Worm (Caenorhabditis elegans) whole organism, L4 larva: ENCODE results near the gene hst-3.2.

Experiments
- F37D6.2 ChIP-seq: sonication (generic microtip); optimal IDR thresholded peaks from 2 replicates; lab custom pipeline; 2016; ENCODE audit warnings: mild to moderate bottlenecking, missing genetic modification characterization, missing compliant biosample characterization
- F49E8.2 ChIP-seq: sonication (generic microtip); optimal IDR thresholded peaks from 2 replicates; lab custom pipeline; 2016; ENCODE audit warnings: missing compliant biosample characterization, mild to moderate bottlenecking, missing genetic modification characterization, borderline replicate concordance
- T26A8.4 ChIP-seq: fragments of 200-800 bp; sonication (Bioruptor generic); IDR thresholded peaks from 2 replicates; pipeline ENCODE4 v1.3.6; 2022; ENCODE audit warnings: missing genetic modification characterization, missing compliant biosample characterization
- Y48G9A.11 ChIP-seq: fragments of 200-800 bp; sonication (Bioruptor generic); IDR thresholded peaks from 2 replicates; pipeline ENCODE4 v1.3.6; 2022; ENCODE audit warnings: missing genetic modification reagents, missing genetic modification characterization, missing compliant biosample characterization
- aha-1 ChIP-seq: fragments of 150-350 bp; peaks from one replicate; lab custom pipeline; 2014; ENCODE audit warnings: missing biosample characterization, missing genetic modification characterization
- attf-4 ChIP-seq: sonication (generic microtip); optimal IDR thresholded peaks from 3 replicates; lab custom pipeline; 2017; ENCODE audit warnings: missing biosample characterization, missing genetic modification characterization
- ceh-32 ChIP-seq: sonication (generic microtip); optimal IDR thresholded peaks from 2 replicates; lab custom pipeline; 2016; ENCODE audit warnings: mild to moderate bottlenecking, missing genetic modification characterization, missing compliant biosample characterization; ENCODE audit not compliant: poor library complexity
- ces-1 ChIP-seq: fragments of 150-350 bp; sonication (generic microtip); optimal IDR thresholded peaks from 4 replicates; lab custom pipeline; 2014; ENCODE audit warnings: missing biosample characterization, missing genetic modification reagents, missing genetic modification characterization
- ctbp-1 ChIP-seq: fragments of 200-800 bp; sonication (Bioruptor generic); IDR thresholded peaks from 2 replicates; pipeline ENCODE4 v1.3.6; 2022; ENCODE audit warnings: missing genetic modification reagents, missing genetic modification characterization, missing compliant biosample characterization
- daf-8 ChIP-seq: fragments of 200-800 bp; sonication (Bioruptor generic); IDR thresholded peaks from 2 replicates; pipeline ENCODE4 v1.3.6; 2022; ENCODE audit warnings: missing genetic modification characterization, missing compliant biosample characterization
- dmd-6 ChIP-seq: fragments of 200-800 bp; sonication (Bioruptor generic); IDR thresholded peaks from 2 replicates; pipeline ENCODE4 v1.3.6; 2022; ENCODE audit warnings: missing genetic modification reagents, missing genetic modification characterization, missing compliant biosample characterization
- dmd-9 ChIP-seq: fragments of 200-800 bp; sonication (Bioruptor generic); IDR thresholded peaks from 2 replicates; pipeline ENCODE4 v1.3.6; 2022; ENCODE audit warnings: missing genetic modification reagents, missing genetic modification characterization, missing compliant biosample characterization
- duxl-1 ChIP-seq: sonication (generic microtip); optimal IDR thresholded peaks from 2 replicates; lab custom pipeline; 2016; ENCODE audit warnings: mild to moderate bottlenecking, missing genetic modification characterization, moderate library complexity, missing compliant biosample characterization; ENCODE audit not compliant: poor library complexity
- dve-1 ChIP-seq: sonication (generic microtip); optimal IDR thresholded peaks from 2 replicates; lab custom pipeline; 2017; ENCODE audit warnings: antibody characterized with exemption, mild to moderate bottlenecking, missing genetic modification characterization, missing compliant biosample characterization; ENCODE audit not compliant: insufficient read depth
- gei-8 ChIP-seq: fragments of 200-800 bp; sonication (Bioruptor generic); optimal IDR thresholded peaks from 2 replicates; lab custom pipeline; 2018; ENCODE audit warnings: mild to moderate bottlenecking, missing genetic modification characterization, missing compliant biosample characterization
- hif-1 ChIP-seq, 2 experiments: sonication (generic microtip); optimal IDR thresholded peaks; 2 replicates each; lab custom pipeline; 2016 to 2017; ENCODE audit warnings: missing compliant biosample characterization in 2 of 2, missing genetic modification characterization in 2 of 2, missing genetic modification reagents in 2 of 2, missing genotype in 2 of 2, mild to moderate bottlenecking in 1 of 2
- hlh-11 ChIP-seq: fragments of 200-800 bp; sonication (Bioruptor generic); optimal IDR thresholded peaks from 2 replicates; lab custom pipeline; 2018; ENCODE audit warnings: mild to moderate bottlenecking, missing genetic modification characterization, missing compliant biosample characterization
- hlh-30 ChIP-seq: sonication (generic microtip); optimal IDR thresholded peaks from 2 replicates; lab custom pipeline; 2017; ENCODE audit warnings: antibody characterized with exemption, mild to moderate bottlenecking, missing genetic modification characterization, missing compliant biosample characterization; ENCODE audit not compliant: insufficient read depth
- jun-1 ChIP-seq: fragments of 150-350 bp; optimal IDR thresholded peaks from 2 replicates; lab custom pipeline; 2014; ENCODE audit warnings: missing biosample characterization, missing genetic modification reagents, missing genetic modification characterization
- lin-15B ChIP-seq: fragments of 150-350 bp; sonication (generic microtip); optimal IDR thresholded peaks from 3 replicates; lab custom pipeline; 2014; ENCODE audit warnings: missing biosample characterization, missing genetic modification characterization
- madf-9 ChIP-seq: fragments of 200-800 bp; sonication (Bioruptor generic); conservative IDR thresholded peaks from 2 replicates; pipeline ENCODE4 v1.3.6; 2022; ENCODE audit warnings: missing genetic modification reagents, missing genetic modification characterization, missing compliant biosample characterization
- mep-1 ChIP-seq: fragments of 150-350 bp; sonication (generic microtip); optimal IDR thresholded peaks from 3 replicates; lab custom pipeline; 2014; ENCODE audit warnings: missing biosample characterization, missing genetic modification characterization
- mes-2 ChIP-seq: sonication (generic microtip); optimal IDR thresholded peaks from 2 replicates; lab custom pipeline; 2016; ENCODE audit warnings: missing genotype, mild to moderate bottlenecking, missing genetic modification characterization, missing compliant biosample characterization; ENCODE audit not compliant: poor library complexity, severe bottlenecking
- mxl-2 ChIP-seq: fragments of 200-800 bp; sonication (Bioruptor generic); conservative IDR thresholded peaks from 2 replicates; pipeline ENCODE4 v1.3.6; 2022; ENCODE audit warnings: missing genetic modification reagents, missing genetic modification characterization, missing compliant biosample characterization
- mxl-3 ChIP-seq: fragments of 200-800 bp; sonication (Bioruptor generic); optimal IDR thresholded peaks from 2 replicates; lab custom pipeline; 2018; ENCODE audit warnings: mild to moderate bottlenecking, missing genetic modification characterization, missing compliant biosample characterization
- nhr-11 ChIP-seq: fragments of 150-350 bp; optimal IDR thresholded peaks from 2 replicates; lab custom pipeline; 2014; ENCODE audit warnings: missing biosample characterization, missing genetic modification characterization
- nhr-28 ChIP-seq: fragments of 150-350 bp; optimal IDR thresholded peaks from 2 replicates; lab custom pipeline; 2014; ENCODE audit warnings: missing biosample characterization, missing genetic modification characterization
- nhr-41 ChIP-seq: fragments of 200-800 bp; sonication (Bioruptor generic); IDR thresholded peaks from 2 replicates; pipeline ENCODE4 v1.3.6; 2022; ENCODE audit warnings: missing genetic modification reagents, missing genetic modification characterization, missing compliant biosample characterization
- nhr-42 ChIP-seq: fragments of 200-800 bp; sonication (Bioruptor generic); IDR thresholded peaks from 2 replicates; pipeline ENCODE4 v1.3.6; 2022; ENCODE audit warnings: missing genetic modification characterization, missing compliant biosample characterization
- nhr-48 ChIP-seq: sonication (generic microtip); optimal IDR thresholded peaks from 2 replicates; lab custom pipeline; 2016; ENCODE audit warnings: mild to moderate bottlenecking, missing genetic modification characterization, missing compliant biosample characterization
- nhr-77 ChIP-seq: fragments of 150-350 bp; optimal IDR thresholded peaks from 2 replicates; lab custom pipeline; 2014; ENCODE audit warnings: missing biosample characterization, missing genetic modification characterization
- pqm-1 ChIP-seq: sonication (generic microtip); optimal IDR thresholded peaks from 2 replicates; lab custom pipeline; 2017; ENCODE audit warnings: missing biosample characterization, missing genetic modification characterization
- rbr-2 ChIP-seq: sonication (generic microtip); optimal IDR thresholded peaks from 2 replicates; lab custom pipeline; 2016; ENCODE audit warnings: missing genotype, missing genetic modification characterization, missing compliant biosample characterization
- sdz-12 ChIP-seq: fragments of 200-800 bp; sonication (Bioruptor generic); optimal IDR thresholded peaks from 2 replicates; lab custom pipeline; 2018; ENCODE audit warnings: mild to moderate bottlenecking, missing genetic modification characterization, missing compliant biosample characterization
- snpc-4 ChIP-seq: fragments of 150-350 bp; optimal IDR thresholded peaks from 2 replicates; lab custom pipeline; 2014; ENCODE audit warnings: missing biosample characterization, missing genetic modification characterization
- spr-1 ChIP-seq: sonication (generic microtip); optimal IDR thresholded peaks from 2 replicates; lab custom pipeline; 2016; ENCODE audit warnings: mild to moderate bottlenecking, missing genetic modification characterization, missing compliant biosample characterization
- tag-97 ChIP-seq: fragments of 200-800 bp; sonication (Bioruptor generic); IDR thresholded peaks from 2 replicates; pipeline ENCODE4 v1.3.6; 2022; ENCODE audit warnings: missing genetic modification characterization, missing compliant biosample characterization
- unc-130 ChIP-seq: sonication (generic microtip); optimal IDR thresholded peaks from 2 replicates; lab custom pipeline; 2016; ENCODE audit warnings: missing genetic modification reagents, missing genetic modification characterization, missing compliant biosample characterization
- unc-39 ChIP-seq: sonication (generic microtip); optimal IDR thresholded peaks from 2 replicates; lab custom pipeline; 2017; ENCODE audit warnings: missing biosample characterization, missing genetic modification characterization
- unc-62 ChIP-seq, 3 experiments: fragments of 150-350 bp in 1 of 3; sonication (generic microtip); optimal IDR thresholded peaks in 2 of 3; peaks in 1 of 3; 1 replicate in 1 of 3; 2 replicates in 2 of 3; lab custom pipeline; 2014 to 2017; ENCODE audit warnings: missing biosample characterization in 3 of 3, missing genetic modification characterization in 3 of 3, missing genetic modification reagents in 3 of 3, missing genotype in 1 of 3
- zag-1 ChIP-seq: fragments of 150-350 bp; optimal IDR thresholded peaks from 2 replicates; lab custom pipeline; 2014; ENCODE audit warnings: missing biosample characterization, missing genetic modification characterization
- zfp-2 ChIP-seq: sonication (generic microtip); optimal IDR thresholded peaks from 2 replicates; lab custom pipeline; 2016; ENCODE audit warnings: mild to moderate bottlenecking, missing genetic modification characterization, missing compliant biosample characterization
- zfp-3 ChIP-seq: fragments of 200-800 bp; sonication (Bioruptor generic); conservative IDR thresholded peaks from 2 replicates; pipeline ENCODE4 v1.3.6; 2022; ENCODE audit warnings: missing genetic modification reagents, missing genetic modification characterization, missing compliant biosample characterization
- ztf-7 ChIP-seq: fragments of 150-350 bp; optimal IDR thresholded peaks from 2 replicates; lab custom pipeline; 2014; ENCODE audit warnings: missing biosample characterization, missing genetic modification characterization

The hst-3.2 gene

ce11 chrX:2893026-2893662 lies 30.6 kb downstream of the hst-3.2 start:
- no peak for TF ChIP-seq snpc-4 (tag; lab: Kevin White, UChicago)
- no peak for TF ChIP-seq attf-4 (tag; lab: Kevin White, UChicago)
- 0 out of 2 replicates have a peak, but pooled peaks have one; percentile 9 for TF ChIP-seq nhr-42 (GFP tag; lab: Robert Waterston, UW)
- TF ChIP-seq daf-8: no peak
- TF ChIP-seq gei-8 (GFP tag; lab: Kevin White, UChicago): no peak
- no peak for TF ChIP-seq spr-1 (tag; lab: Kevin White, UChicago)
- peak; percentile 55 for TF ChIP-seq nhr-28 (tag; lab: Kevin White, UChicago)
- TF ChIP-seq unc-62 (GFP tag; optimal IDR thresholded peaks at IDR 0.05 in 1 of 2; lab: Kevin White, UChicago): no peak
- TF ChIP-seq unc-62 (tag; optimal IDR thresholded peaks at IDR 0.05; lab: Kevin White, UChicago): no peak
- TF ChIP-seq nhr-77: no peak
- no peak for TF ChIP-seq F49E8.2 (tag; lab: Kevin White, UChicago)
- no peak for TF ChIP-seq nhr-11 (tag; lab: Kevin White, UChicago)
- TF ChIP-seq F37D6.2 (tag; lab: Kevin White, UChicago): no peak
- TF ChIP-seq Y48G9A.11: no peak
- no peak for TF ChIP-seq pqm-1
- no peak for TF ChIP-seq ztf-7 (tag; lab: Kevin White, UChicago)
- TF ChIP-seq hif-1 (tag; optimal IDR thresholded peaks at IDR 0.05; lab: Kevin White, UChicago): peak in 1 of 2 experiments; percentile 2
- no peak for TF ChIP-seq nhr-41 (GFP tag; lab: Robert Waterston, UW)
- peak; percentile 7 for TF ChIP-seq rbr-2
- TF ChIP-seq nhr-48: peak; percentile 71
- TF ChIP-seq unc-130 (GFP tag; lab: Kevin White, UChicago): no peak
- no peak for TF ChIP-seq dmd-9
- no peak for TF ChIP-seq ces-1
- 0 out of 2 replicates have a peak, but pooled peaks have one; percentile 15 for TF ChIP-seq zfp-3 (GFP tag; lab: Robert Waterston, UW)
- peak; percentile 35 for TF ChIP-seq hlh-11 (tag; lab: Kevin White, UChicago)
- TF ChIP-seq ctbp-1: no peak
- peak; percentile 12 for TF ChIP-seq duxl-1 (tag; lab: Kevin White, UChicago)
- TF ChIP-seq jun-1: no peak
- TF ChIP-seq mep-1: no peak
- TF ChIP-seq unc-39 (tag; lab: Kevin White, UChicago): no peak
- TF ChIP-seq aha-1 (tag; lab: Kevin White, UChicago): peak; percentile 79
- no peak for TF ChIP-seq tag-97 (GFP tag; lab: Robert Waterston, UW)
- TF ChIP-seq hlh-30: peak; percentile 57
- peak; percentile 9 for TF ChIP-seq mxl-3
- no peak for TF ChIP-seq dve-1 (tag; lab: Kevin White, UChicago)
- peak; percentile 46; the same call in 1 of the 2 replicates for TF ChIP-seq mxl-2 (GFP tag; lab: Robert Waterston, UW)
- TF ChIP-seq ceh-32 (tag; lab: Kevin White, UChicago): no peak
- no peak for TF ChIP-seq lin-15B (tag; lab: Kevin White, UChicago)
- no peak for TF ChIP-seq madf-9 (GFP tag; lab: Robert Waterston, UW)
- TF ChIP-seq sdz-12 (GFP tag; lab: Kevin White, UChicago): no peak
- TF ChIP-seq T26A8.4 (GFP tag; lab: Robert Waterston, UW): no peak
- no peak for TF ChIP-seq zag-1 (tag; lab: Kevin White, UChicago)
- no peak for TF ChIP-seq zfp-2
- peak; percentile 18 for TF ChIP-seq mes-2 (tag; lab: Kevin White, UChicago)
- 0 out of 2 replicates have a peak, but pooled peaks have one; percentile 14 for TF ChIP-seq dmd-6 (GFP tag; lab: Robert Waterston, UW)
- TF ChIP-seq, all 104 proteins: peak for 14
